Worm (Caenorhabditis elegans): ENCODE data around the gene cone-1.

DNA sequence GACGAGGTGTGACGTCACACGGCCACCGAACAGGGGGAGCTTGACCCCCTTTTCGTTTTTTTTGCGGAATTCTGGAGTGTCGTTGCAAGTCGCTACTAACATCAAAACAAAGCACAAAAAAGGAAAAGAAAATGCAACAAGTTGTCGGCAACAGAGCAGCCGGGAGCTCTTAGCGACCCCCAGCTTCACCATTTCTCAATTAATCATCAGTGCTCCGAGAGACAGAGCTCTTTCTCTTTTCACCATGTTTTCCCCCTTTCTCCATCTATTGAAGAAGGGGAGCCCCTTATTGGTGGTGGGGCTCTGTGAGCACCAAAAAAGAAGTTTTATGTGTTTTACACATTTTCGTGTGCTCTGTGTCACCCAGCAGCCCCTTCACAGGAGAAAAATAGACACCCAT, 23.2 kb downstream of the cone-1 start:
- no peak for TF ChIP-seq ceh-22 (tag; optimal IDR thresholded peaks at IDR 0.05)
- TF ChIP-seq ref-2 (tag; optimal IDR thresholded peaks at IDR 0.05) = no peak
- no peak for TF ChIP-seq nhr-11 (tag; optimal IDR thresholded peaks at IDR 0.05)
- TF ChIP-seq C38D4.7 (GFP tag; optimal IDR thresholded peaks at IDR 0.05) = no peak
- no peak for TF ChIP-seq fkh-10 (GFP tag; optimal IDR thresholded peaks at IDR 0.05)
- no peak for TF ChIP-seq lim-6 (tag; optimal IDR thresholded peaks at IDR 0.05)
- TF ChIP-seq fkh-6 (tag; optimal IDR thresholded peaks at IDR 0.05) = no peak
- TF ChIP-seq ama-1 (optimal IDR thresholded peaks at IDR 0.05) = no peak
- TF ChIP-seq dmd-4 (tag; optimal IDR thresholded peaks at IDR 0.05; ENCODE audit: borderline replicate concordance) = no peak
- TF ChIP-seq ceh-31 (tag; optimal IDR thresholded peaks at IDR 0.05) = no peak
- no peak for TF ChIP-seq pqm-1 (tag; optimal IDR thresholded peaks at IDR 0.05)
- no peak for TF ChIP-seq zip-5 (tag; optimal IDR thresholded peaks at IDR 0.05)
- no peak for TF ChIP-seq dve-1 (tag; optimal IDR thresholded peaks at IDR 0.05)
- no peak for TF ChIP-seq unc-55 (GFP tag; optimal IDR thresholded peaks at IDR 0.05)

Data from whole organism, late embryonic.